Worm (Caenorhabditis elegans) whole organism, midembryonic: ENCODE data around the gene mdt-29.

Experiments
- T22C8.4 ChIP-seq: fragments of 200-800 bp; sonication (Bioruptor generic); IDR thresholded peaks from 2 replicates; pipeline ENCODE4 v1.3.6; 2022; ENCODE audit warnings: missing genetic modification characterization, missing compliant biosample characterization
- cog-1 ChIP-seq: sonication (generic microtip); optimal IDR thresholded peaks from 2 replicates; lab custom pipeline; 2016; ENCODE audit warnings: missing genetic modification characterization, missing compliant biosample characterization
- flt-1 ChIP-seq: fragments of 200-800 bp; sonication (Bioruptor generic); IDR thresholded peaks from 2 replicates; pipeline ENCODE4 v1.3.6; 2022; ENCODE audit warnings: missing genetic modification characterization, missing compliant biosample characterization
- klf-2 ChIP-seq: fragments of 200-800 bp; sonication (Bioruptor generic); conservative IDR thresholded peaks from 2 replicates; pipeline ENCODE4 v1.3.6; 2022; ENCODE audit warnings: missing genetic modification reagents, missing genetic modification characterization, missing compliant biosample characterization
- med-1 ChIP-seq: sonication (generic microtip); optimal IDR thresholded peaks from 2 replicates; lab custom pipeline; 2017; ENCODE audit warnings: missing genetic modification characterization, mild to moderate bottlenecking, missing compliant biosample characterization, antibody characterized with exemption, missing genetic modification reagents; ENCODE audit not compliant: insufficient read depth
- ref-1 ChIP-seq: fragments of 200-800 bp; sonication (Bioruptor generic); conservative IDR thresholded peaks from 2 replicates; pipeline ENCODE4 v1.3.6; 2022; ENCODE audit warnings: missing genetic modification reagents, missing genetic modification characterization, missing compliant biosample characterization
- tab-1 ChIP-seq: fragments of 200-800 bp; sonication (Bioruptor generic); IDR thresholded peaks from 2 replicates; pipeline ENCODE4 v1.3.6; 2022; ENCODE audit warnings: missing genetic modification characterization, missing compliant biosample characterization
- ztf-23 ChIP-seq: fragments of 200-800 bp; sonication (Bioruptor generic); IDR thresholded peaks from 2 replicates; pipeline ENCODE4 v1.3.6; 2022; ENCODE audit warnings: missing genetic modification reagents, missing genetic modification characterization, missing compliant biosample characterization
- ztf-29 ChIP-seq: fragments of 200-800 bp; sonication (Bioruptor generic); IDR thresholded peaks from 2 replicates; pipeline ENCODE4 v1.3.6; 2022; ENCODE audit warnings: missing genetic modification reagents, missing genetic modification characterization, missing compliant biosample characterization

Gene mdt-29

ce11 chrIII:13766704-13767323 lies 6.2 kb upstream of the mdt-29 start:
- TF ChIP-seq T22C8.4 (GFP tag; lab: Robert Waterston, UW), result no peak
- TF ChIP-seq cog-1 (tag; lab: Kevin White, UChicago), result no peak
- no peak for TF ChIP-seq ztf-23 (GFP tag; lab: Robert Waterston, UW)
- TF ChIP-seq med-1 (GFP tag; lab: Kevin White, UChicago), result no peak
- TF ChIP-seq tab-1 (GFP tag; lab: Robert Waterston, UW), result no peak
- no peak for TF ChIP-seq ref-1
- no peak for TF ChIP-seq flt-1
- no peak for TF ChIP-seq ztf-29 (GFP tag; lab: Robert Waterston, UW)
- no peak for TF ChIP-seq klf-2 (GFP tag; lab: Robert Waterston, UW)

- TF ChIP-seq ref-1 (no peak), klf-2 (GFP tag; lab: Robert Waterston, UW) (no peak), tab-1 (GFP tag; lab: Robert Waterston, UW) (no peak), med-1 (GFP tag; lab: Kevin White, UChicago) (no peak), ztf-29 (GFP tag; lab: Robert Waterston, UW) (no peak), ztf-23 (GFP tag; lab: Robert Waterston, UW) (no peak), T22C8.4 (GFP tag; lab: Robert Waterston, UW) (no peak), flt-1 (no peak)
Measured at ce11 chrIII:13768074-13768662, 4.8 kb upstream of the mdt-29 start, which contains the start of gene rml-1. TSS of gene rml-1 (minus strand) at chrIII:13768092.

- TF ChIP-seq tab-1 (GFP tag; lab: Robert Waterston, UW), result no peak
- no peak for TF ChIP-seq T22C8.4 (GFP tag; lab: Robert Waterston, UW)
- TF ChIP-seq ztf-29 (GFP tag; lab: Robert Waterston, UW), result no peak
- TF ChIP-seq ref-1, result no peak
- TF ChIP-seq cog-1 (tag; lab: Kevin White, UChicago), result no peak
- TF ChIP-seq med-1 (GFP tag; lab: Kevin White, UChicago), result no peak
- no peak for TF ChIP-seq flt-1
- TF ChIP-seq ztf-23 (GFP tag; lab: Robert Waterston, UW), result no peak
- no peak for TF ChIP-seq klf-2 (GFP tag; lab: Robert Waterston, UW)
Measured at ce11 chrIII:13770017-13770416, 3.0 kb upstream of the mdt-29 start.

ce11 chrIII:13771145-13771544 lies 1.8 kb upstream of the mdt-29 start, which contains the start of the genes cyk-4 and pdr-1:
TSS of gene cyk-4 (minus strand) at chrIII:13771224.
TSS of gene pdr-1 (plus strand) at chrIII:13771513.
- TF ChIP-seq ztf-23 (GFP tag; lab: Robert Waterston, UW), result peak; percentile 65; the same call in 1 of the 2 replicates
- no peak for TF ChIP-seq klf-2 (GFP tag; lab: Robert Waterston, UW)
- TF ChIP-seq ztf-29 (GFP tag; lab: Robert Waterston, UW), result peak; percentile 63; the same call in 1 of the 2 replicates
- 0 out of 2 replicates have a peak, but pooled peaks have one; percentile 64 for TF ChIP-seq flt-1

ce11 chrIII:13778816-13779215 lies 5.8 kb downstream of the mdt-29 start:
- TF ChIP-seq ztf-23 (GFP tag; lab: Robert Waterston, UW) (no peak), ztf-29 (GFP tag; lab: Robert Waterston, UW) (no peak), flt-1 (no peak), ref-1 (no peak), klf-2 (GFP tag; lab: Robert Waterston, UW) (no peak), tab-1 (GFP tag; lab: Robert Waterston, UW) (no peak), cog-1 (tag; lab: Kevin White, UChicago) (no peak), med-1 (GFP tag; lab: Kevin White, UChicago) (no peak), T22C8.4 (GFP tag; lab: Robert Waterston, UW) (no peak)

- no peak for TF ChIP-seq cog-1 (tag; lab: Kevin White, UChicago)
- TF ChIP-seq ref-1, result no peak
- no peak for TF ChIP-seq med-1 (GFP tag; lab: Kevin White, UChicago)
- no peak for TF ChIP-seq ztf-29 (GFP tag; lab: Robert Waterston, UW)
- TF ChIP-seq flt-1, result no peak
- no peak for TF ChIP-seq tab-1 (GFP tag; lab: Robert Waterston, UW)
- TF ChIP-seq ztf-23 (GFP tag; lab: Robert Waterston, UW), result no peak
- TF ChIP-seq T22C8.4 (GFP tag; lab: Robert Waterston, UW), result no peak
- no peak for TF ChIP-seq klf-2 (GFP tag; lab: Robert Waterston, UW)
Measured at ce11 chrIII:13779360-13780093, 6.6 kb downstream of the mdt-29 start.

- TF ChIP-seq ztf-23 (GFP tag; lab: Robert Waterston, UW) (no peak), flt-1 (no peak), med-1 (GFP tag; lab: Kevin White, UChicago) (no peak), tab-1 (GFP tag; lab: Robert Waterston, UW) (no peak), ztf-29 (GFP tag; lab: Robert Waterston, UW) (no peak), cog-1 (tag; lab: Kevin White, UChicago) (no peak), ref-1 (no peak), T22C8.4 (GFP tag; lab: Robert Waterston, UW) (no peak), klf-2 (GFP tag; lab: Robert Waterston, UW) (no peak)
Measured at ce11 chrIII:13780199-13780706, 7.3 kb downstream of the mdt-29 start, which contains the start of gene pot-3. TSS of gene pot-3 (plus strand) at chrIII:13780215.
